Worm (Caenorhabditis elegans) whole organism, L3 larva: ENCODE data around the gene C06A12.3.
A peak's percentile ranks its signal among the peaks of the same experiment; 100 is the strongest.

Source experiments
- ZK546.5 ChIP-seq: sonication (generic microtip); optimal IDR thresholded peaks from 2 replicates; lab custom pipeline; 2017; ENCODE audit warnings: missing biosample characterization, missing genetic modification characterization
- aly-2 ChIP-seq: fragments of 150-350 bp; optimal IDR thresholded peaks from 2 replicates; lab custom pipeline; 2014; ENCODE audit warnings: missing biosample characterization, missing genetic modification characterization
- ceh-28 ChIP-seq: fragments of 150-350 bp; optimal IDR thresholded peaks from 2 replicates; lab custom pipeline; 2014; ENCODE audit warnings: missing biosample characterization, missing genetic modification reagents, missing genetic modification characterization
- ceh-9 ChIP-seq: sonication (generic microtip); optimal IDR thresholded peaks from 2 replicates; lab custom pipeline; 2018; ENCODE audit warnings: missing biosample characterization, missing genetic modification characterization
- egl-27 ChIP-seq: sonication (generic microtip); optimal IDR thresholded peaks from 4 replicates; lab custom pipeline; 2017; ENCODE audit warnings: missing biosample characterization, missing genetic modification reagents, missing genetic modification characterization
- elt-1 ChIP-seq: fragments of 150-350 bp; optimal IDR thresholded peaks from 2 replicates; lab custom pipeline; 2014; ENCODE audit warnings: missing biosample characterization, missing genetic modification characterization
- fkh-10 ChIP-seq: sonication (generic microtip); optimal IDR thresholded peaks from 2 replicates; lab custom pipeline; 2017; ENCODE audit warnings: missing biosample characterization, missing genetic modification reagents, missing genetic modification characterization
- jun-1 ChIP-seq: fragments of 150-350 bp; optimal IDR thresholded peaks from 2 replicates; lab custom pipeline; 2014; ENCODE audit warnings: missing biosample characterization, missing genetic modification reagents, missing genetic modification characterization
- nhr-23 ChIP-seq: fragments of 150-350 bp; optimal IDR thresholded peaks from 2 replicates; lab custom pipeline; 2014; ENCODE audit warnings: missing biosample characterization, missing genetic modification reagents, missing genetic modification characterization
- nhr-25 ChIP-seq: sonication (generic microtip); optimal IDR thresholded peaks from 2 replicates; lab custom pipeline; 2017; ENCODE audit warnings: missing biosample characterization, missing genetic modification characterization
- nhr-67 ChIP-seq: fragments of 150-350 bp; optimal IDR thresholded peaks from 2 replicates; lab custom pipeline; 2014; ENCODE audit warnings: missing biosample characterization, missing genetic modification characterization
- nhr-76 ChIP-seq: fragments of 150-350 bp; sonication (generic microtip); optimal IDR thresholded peaks from 5 replicates; lab custom pipeline; 2014; ENCODE audit warnings: missing biosample characterization, missing genetic modification characterization
- pqm-1 ChIP-seq: fragments of 150-350 bp; optimal IDR thresholded peaks from 2 replicates; lab custom pipeline; 2017; ENCODE audit warnings: missing biosample characterization, missing genetic modification characterization, inconsistent platforms
- snpc-4 ChIP-seq: fragments of 150-350 bp; optimal IDR thresholded peaks from 2 replicates; lab custom pipeline; 2014; ENCODE audit warnings: missing biosample characterization, missing genetic modification characterization

The C06A12.3 gene

ce11 chrIV:17473034-17473433 is 45.5 kb downstream of the C06A12.3 start, which contains the start of gene gba-3:
gba-3 (plus strand) TSS chrIV:17473334.
- TF ChIP-seq nhr-25 (tag; lab: Kevin White, UChicago) = peak; percentile 49
- no peak for TF ChIP-seq jun-1 (tag; lab: Kevin White, UChicago)
- TF ChIP-seq nhr-23 (tag; lab: Kevin White, UChicago) = peak; percentile 3
- TF ChIP-seq ceh-9 (tag; lab: Kevin White, UChicago) = no peak
- no peak for TF ChIP-seq nhr-67 (tag; lab: Kevin White, UChicago)

- TF ChIP-seq nhr-76 (tag; lab: Kevin White, UChicago) (no peak), nhr-23 (tag; lab: Kevin White, UChicago) (peak; percentile 22), snpc-4 (tag; lab: Kevin White, UChicago) (no peak), ceh-28 (tag; lab: Kevin White, UChicago) (no peak)
Measured at ce11 chrIV:17474047-17474446, 46.5 kb downstream of the C06A12.3 start.

ce11 chrIV:17475242-17475641 is 47.7 kb downstream of the C06A12.3 start, which contains the start of gene F11E6.9:
F11E6.9 (minus strand) TSS chrIV:17475342.
- TF ChIP-seq fkh-10 (GFP tag; lab: Kevin White, UChicago) = no peak
- TF ChIP-seq egl-27 (tag; lab: Kevin White, UChicago) = no peak
- TF ChIP-seq nhr-23 (tag; lab: Kevin White, UChicago) = peak; percentile 9

- TF ChIP-seq aly-2 (no peak), elt-1 (tag; lab: Kevin White, UChicago) (no peak), ZK546.5 (tag; lab: Kevin White, UChicago) (no peak), pqm-1 (tag; lab: Kevin White, UChicago) (no peak)
Measured at ce11 chrIV:17475743-17476142, 48.2 kb downstream of the C06A12.3 start, which contains the start of gene grl-24. grl-24 (minus strand) TSS chrIV:17475843.
